In the genomic region with DNA sequence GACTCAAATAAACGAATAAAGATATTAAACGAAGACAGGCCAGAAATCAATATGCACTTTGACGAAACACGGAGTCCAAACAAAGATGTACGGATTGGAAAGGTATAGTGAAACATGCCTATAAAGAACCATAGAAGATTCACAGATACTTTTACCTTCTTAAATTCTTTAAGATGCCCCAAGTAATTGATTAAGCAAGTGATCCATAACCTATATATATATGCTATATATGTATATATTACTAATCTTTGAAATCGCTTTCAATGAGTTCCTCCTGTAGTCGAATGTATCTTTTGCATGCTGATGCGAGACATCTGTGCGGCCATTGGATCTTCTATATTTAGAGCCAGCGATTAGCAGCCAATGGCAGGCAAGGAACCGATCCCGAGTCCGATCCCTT, we compare ENCODE assay signal across 1 fruit fly cellular context.
TF ChIP-seq lines count a peak whose summit lies in the region.

A gene (plus strand): TSS at position 43 of the 400 bp plus-strand sequence.

TF ChIP-seq in whole organism, embryonic, 481 proteins besides CTCF, POLR2A, EP300 and RAD21 (continued from another document and continues in another):
- TF ChIP-seq bigmax (GFP tag; optimal IDR thresholded peaks at IDR 0.05; lab: Kevin White, UChicago) (no peak), CG13424 (tag; optimal IDR thresholded peaks at IDR 0.05; lab: Kevin White, UChicago) (peak; percentile 75), Deaf1 (tag; optimal IDR thresholded peaks at IDR 0.05; lab: Kevin White, UChicago) (peak; percentile 56), otp (GFP tag; IDR thresholded peaks at IDR 0.05; lab: Robert Waterston, UW) (peak; percentile 65), caup (GFP tag; optimal IDR thresholded peaks at IDR 0.05; lab: Kevin White, UChicago; ENCODE audit: severe bottlenecking) (no peak), pita (GFP tag; optimal IDR thresholded peaks at IDR 0.05; lab: Kevin White, UChicago) (no peak), CG2120 (GFP tag; optimal IDR thresholded peaks at IDR 0.05; lab: Kevin White, UChicago) (no peak), D19A (tag; optimal IDR thresholded peaks at IDR 0.05; lab: Kevin White, UChicago) (peak; percentile 77), CG12236 (GFP tag; optimal IDR thresholded peaks at IDR 0.05; lab: Kevin White, UChicago) (no peak), CG4328 (GFP tag; optimal IDR thresholded peaks at IDR 0.05; lab: Kevin White, UChicago) (no peak), CG34422 (GFP tag; IDR thresholded peaks at IDR 0.05; lab: Robert Waterston, UW) (peak; percentile 32; the same call in 2 of the 3 replicates), CG10267 (tag; optimal IDR thresholded peaks at IDR 0.05; lab: Kevin White, UChicago) (peak; percentile 71), MBD-R2 (GFP tag; IDR thresholded peaks at IDR 0.05; lab: Robert Waterston, UW) (peak; percentile 18; the same call in 1 of the 2 replicates), Dek (tag; optimal IDR thresholded peaks at IDR 0.05; lab: Kevin White, UChicago) (peak; percentile 14), Xbp1 (GFP tag; optimal IDR thresholded peaks at IDR 0.05; lab: Kevin White, UChicago) (peak; percentile 58), CG17359 (tag; optimal IDR thresholded peaks at IDR 0.05; lab: Kevin White, UChicago) (peak; percentile 71), stc (GFP tag; IDR thresholded peaks at IDR 0.05; lab: Robert Waterston, UW) (peak; percentile 29; the same call in 1 of the 2 replicates), CG6254 (GFP tag; optimal IDR thresholded peaks at IDR 0.05; lab: Kevin White, UChicago) (peak; percentile 49), ac (GFP tag; optimal IDR thresholded peaks at IDR 0.05; lab: Kevin White, UChicago) (peak; percentile 54), ttk (GFP tag; IDR thresholded peaks at IDR 0.05; lab: Robert Waterston, UW) (peak; percentile 50; the same call in 1 of the 2 replicates), CG5953 (GFP tag; IDR thresholded peaks at IDR 0.05; lab: Robert Waterston, UW) (no peak), CG10462 (GFP tag; optimal IDR thresholded peaks at IDR 0.05; lab: Kevin White, UChicago) (peak; percentile 33), aop (GFP tag; IDR thresholded peaks at IDR 0.05; lab: Robert Waterston, UW) (no peak), Sox100B (GFP tag; optimal IDR thresholded peaks at IDR 0.05; lab: Kevin White, UChicago) (peak; percentile 31), Elba2 (GFP tag; optimal IDR thresholded peaks at IDR 0.05; lab: Kevin White, UChicago) (peak; percentile 3), lmd (GFP tag; IDR thresholded peaks at IDR 0.05; lab: Robert Waterston, UW) (peak; percentile 48), Chrac-16 (GFP tag; optimal IDR thresholded peaks at IDR 0.05; lab: Kevin White, UChicago) (peak; percentile 42), B-H1 (GFP tag; IDR thresholded peaks at IDR 0.05; lab: Robert Waterston, UW) (no peak), CG7839 (tag; optimal IDR thresholded peaks at IDR 0.05; lab: Kevin White, UChicago) (peak; percentile 73), pzg (GFP tag; optimal IDR thresholded peaks at IDR 0.05; lab: Kevin White, UChicago) (no peak), twi (tag; optimal IDR thresholded peaks at IDR 0.05; lab: Kevin White, UChicago) (peak; percentile 76), Atf6 (GFP tag; IDR thresholded peaks at IDR 0.05; lab: Robert Waterston, UW) (peak; percentile 29; the same call in 1 of the 2 replicates), CG17328 (GFP tag; IDR thresholded peaks at IDR 0.05; lab: Robert Waterston, UW) (peak; percentile 69), h (optimal IDR thresholded peaks at IDR 0.05; lab: Kevin White, UChicago) (no peak), Sry-β (GFP tag; optimal IDR thresholded peaks at IDR 0.05; lab: Kevin White, UChicago) (no peak), CG4360 (GFP tag; IDR thresholded peaks at IDR 0.05; lab: Robert Waterston, UW) (no peak), CG11504 (tag; optimal IDR thresholded peaks at IDR 0.05; lab: Kevin White, UChicago) (peak; percentile 68), CG15601 (tag; optimal IDR thresholded peaks at IDR 0.05; lab: Kevin White, UChicago) (peak; percentile 59), Aef1 (GFP tag; IDR thresholded peaks at IDR 0.05; lab: Robert Waterston, UW) (no peak), jumu (GFP tag; optimal IDR thresholded peaks at IDR 0.05; lab: Kevin White, UChicago) (no peak), ash1 (GFP tag; optimal IDR thresholded peaks at IDR 0.05; lab: Kevin White, UChicago) (no peak), CG7556 (GFP tag; optimal IDR thresholded peaks at IDR 0.05; lab: Kevin White, UChicago) (peak; percentile 36), zfh2 (GFP tag; optimal IDR thresholded peaks at IDR 0.05; lab: Kevin White, UChicago) (no peak), dati (GFP tag; IDR thresholded peaks at IDR 0.05; lab: Robert Waterston, UW) (0 out of 2 replicates have a peak, but pooled peaks have one; percentile 33), CG2129 (GFP tag; IDR thresholded peaks at IDR 0.05; lab: Robert Waterston, UW; ENCODE audit: partially characterized antibody) (no peak), exex (tag; optimal IDR thresholded peaks at IDR 0.05; lab: Kevin White, UChicago) (no peak), CG32767 (GFP tag; IDR thresholded peaks at IDR 0.05; lab: Robert Waterston, UW) (0 out of 2 replicates have a peak, but pooled peaks have one; percentile 23), trem (tag; optimal IDR thresholded peaks at IDR 0.05; lab: Kevin White, UChicago) (peak; percentile 65), CG33213 (GFP tag; optimal IDR thresholded peaks at IDR 0.05; lab: Kevin White, UChicago) (no peak), Neu2 (GFP tag; optimal IDR thresholded peaks at IDR 0.05; lab: Kevin White, UChicago; ENCODE audit: borderline replicate concordance) (no peak), CG6813 (GFP tag; optimal IDR thresholded peaks at IDR 0.05; lab: Kevin White, UChicago) (peak; percentile 49), wdn (GFP tag; IDR thresholded peaks at IDR 0.05; lab: Robert Waterston, UW) (no peak), unpg (GFP tag; optimal IDR thresholded peaks at IDR 0.05; lab: Kevin White, UChicago) (peak; percentile 74), zfh1 (GFP tag; IDR thresholded peaks at IDR 0.05; lab: Robert Waterston, UW) (peak; percentile 87), dysf (GFP tag; IDR thresholded peaks at IDR 0.05; lab: Robert Waterston, UW) (peak; percentile 64), CG18011 (GFP tag; optimal IDR thresholded peaks at IDR 0.05; lab: Kevin White, UChicago) (no peak), onecut (GFP tag; IDR thresholded peaks at IDR 0.05; lab: Robert Waterston, UW) (0 out of 2 replicates have a peak, but pooled peaks have one; percentile 17), CG14441 (GFP tag; IDR thresholded peaks at IDR 0.05; lab: Robert Waterston, UW) (no peak), CG4282 (GFP tag; optimal IDR thresholded peaks at IDR 0.05; lab: Kevin White, UChicago) (no peak), hbn (GFP tag; IDR thresholded peaks at IDR 0.05; lab: Robert Waterston, UW; ENCODE audit: partially characterized antibody) (no peak), CG2712 (tag; optimal IDR thresholded peaks at IDR 0.05; lab: Kevin White, UChicago) (peak; percentile 86), gcm (GFP tag; optimal IDR thresholded peaks at IDR 0.05; lab: Kevin White, UChicago) (peak; percentile 59), CG1792 (GFP tag; optimal IDR thresholded peaks at IDR 0.05; lab: Kevin White, UChicago) (no peak), maf-S (GFP tag; optimal IDR thresholded peaks at IDR 0.05; lab: Kevin White, UChicago) (no peak), CG9727 (GFP tag; optimal IDR thresholded peaks at IDR 0.05; lab: Kevin White, UChicago) (peak; percentile 55), CG4820 (GFP tag; optimal IDR thresholded peaks at IDR 0.05; lab: Kevin White, UChicago) (peak; percentile 59), Adf1 (GFP tag; IDR thresholded peaks at IDR 0.05; lab: Robert Waterston, UW) (no peak), zen (tag; optimal IDR thresholded peaks at IDR 0.05; lab: Kevin White, UChicago) (peak; percentile 75), CG13123 (GFP tag; optimal IDR thresholded peaks at IDR 0.05; lab: Kevin White, UChicago) (no peak), CG11560 (tag; IDR thresholded peaks at IDR 0.05; lab: Robert Waterston, UW) (no peak), ftz-f1 (GFP tag; optimal IDR thresholded peaks at IDR 0.05; lab: Kevin White, UChicago) (no peak), CG8924 (tag; optimal IDR thresholded peaks at IDR 0.05; lab: Kevin White, UChicago) (peak; percentile 80), dpn (GFP tag; optimal IDR thresholded peaks at IDR 0.05; lab: Kevin White, UChicago) (peak in 1 of 2 experiments; percentile 55), lov (optimal IDR thresholded peaks at IDR 0.05; lab: Kevin White, UChicago) (no peak), lov (GFP tag; IDR thresholded peaks at IDR 0.05; lab: Robert Waterston, UW) (peak; percentile 66; the same call in 1 of the 3 replicates), esg (GFP tag; conservative IDR thresholded peaks at IDR 0.05; lab: Robert Waterston, UW) (peak; percentile 45), CG31224 (GFP tag; IDR thresholded peaks at IDR 0.05; lab: Robert Waterston, UW) (no peak), gce (GFP tag; IDR thresholded peaks at IDR 0.05; lab: Robert Waterston, UW) (0 out of 3 replicates have a peak, but pooled peaks have one; percentile 26), CG32532 (GFP tag; IDR thresholded peaks at IDR 0.05; lab: Robert Waterston, UW) (no peak), E2f1 (GFP tag; IDR thresholded peaks at IDR 0.05; lab: Robert Waterston, UW) (peak; percentile 61), CG17612 (GFP tag; IDR thresholded peaks at IDR 0.05; lab: Robert Waterston, UW) (no peak; the same call in 1 of the 2 replicates), CG11696 (GFP tag; IDR thresholded peaks at IDR 0.05; lab: Robert Waterston, UW) (0 out of 2 replicates have a peak, but pooled peaks have one; percentile 28), psq (GFP tag; optimal IDR thresholded peaks at IDR 0.05; lab: Kevin White, UChicago) (no peak), nmo (GFP tag; optimal IDR thresholded peaks at IDR 0.05; lab: Kevin White, UChicago) (peak; percentile 79), CG16779 (GFP tag; IDR thresholded peaks at IDR 0.05; lab: Robert Waterston, UW) (no peak), corto (GFP tag; optimal IDR thresholded peaks at IDR 0.05; lab: Kevin White, UChicago) (no peak), CG3407 (GFP tag; optimal IDR thresholded peaks at IDR 0.05; lab: Kevin White, UChicago) (peak; percentile 54), CG1602 (GFP tag; optimal IDR thresholded peaks at IDR 0.05; lab: Kevin White, UChicago) (peak; percentile 47), NK7.1 (GFP tag; optimal IDR thresholded peaks at IDR 0.05; lab: Kevin White, UChicago) (no peak), crol (GFP tag; IDR thresholded peaks at IDR 0.05; lab: Robert Waterston, UW) (no peak), TFAM (GFP tag; optimal IDR thresholded peaks at IDR 0.05; lab: Kevin White, UChicago) (no peak), CG3065 (GFP tag; optimal IDR thresholded peaks at IDR 0.05; lab: Kevin White, UChicago) (no peak), Dbx (GFP tag; IDR thresholded peaks at IDR 0.05; lab: Robert Waterston, UW) (no peak), unc-4 (GFP tag; IDR thresholded peaks at IDR 0.05; lab: Robert Waterston, UW; ENCODE audit: partially characterized antibody) (no peak), lbe (GFP tag; optimal IDR thresholded peaks at IDR 0.05; lab: Kevin White, UChicago) (no peak), klu (GFP tag; IDR thresholded peaks at IDR 0.05; lab: Robert Waterston, UW) (no peak), Atf3 (GFP tag; optimal IDR thresholded peaks at IDR 0.05; lab: Kevin White, UChicago) (no peak), Dip2 (GFP tag; IDR thresholded peaks at IDR 0.05; lab: Robert Waterston, UW) (no peak), Gsc (GFP tag; IDR thresholded peaks at IDR 0.05; lab: Robert Waterston, UW) (no peak), pho (GFP tag; optimal IDR thresholded peaks at IDR 0.05; lab: Kevin White, UChicago) (no peak), Bgb (GFP tag; IDR thresholded peaks at IDR 0.05; lab: Robert Waterston, UW; ENCODE audit: partially characterized antibody) (no peak), salm (tag; optimal IDR thresholded peaks at IDR 0.05; lab: Kevin White, UChicago) (no peak), bowl (GFP tag; IDR thresholded peaks at IDR 0.05; lab: Robert Waterston, UW) (no peak), sr (GFP tag; IDR thresholded peaks at IDR 0.05; lab: Robert Waterston, UW) (no peak), Dref (GFP tag; IDR thresholded peaks at IDR 0.05; lab: Robert Waterston, UW) (no peak), CG1024 (GFP tag; IDR thresholded peaks at IDR 0.05; lab: Robert Waterston, UW) (peak; percentile 54), CG10543 (GFP tag; optimal IDR thresholded peaks at IDR 0.05; lab: Kevin White, UChicago) (no peak), Fer2 (tag; optimal IDR thresholded peaks at IDR 0.05; lab: Kevin White, UChicago) (no peak), lab (GFP tag; optimal IDR thresholded peaks at IDR 0.05; lab: Kevin White, UChicago) (no peak), Myb (GFP tag; optimal IDR thresholded peaks at IDR 0.05; lab: Kevin White, UChicago) (no peak), Nf-YA (GFP tag; IDR thresholded peaks at IDR 0.05; lab: Robert Waterston, UW) (peak; percentile 41), CG6654 (GFP tag; optimal IDR thresholded peaks at IDR 0.05; lab: Kevin White, UChicago) (no peak), HHEX (GFP tag; optimal IDR thresholded peaks at IDR 0.05; lab: Kevin White, UChicago) (peak; percentile 13), CG6175 (GFP tag; IDR thresholded peaks at IDR 0.05; lab: Robert Waterston, UW) (no peak), CG15073 (GFP tag; optimal IDR thresholded peaks at IDR 0.05; lab: Kevin White, UChicago) (no peak), Ssrp (tag; optimal IDR thresholded peaks at IDR 0.05; lab: Kevin White, UChicago) (peak; percentile 70), chm (GFP tag; IDR thresholded peaks at IDR 0.05; lab: Robert Waterston, UW) (peak; percentile 49; the same call in 1 of the 2 replicates), Spps (tag; optimal IDR thresholded peaks at IDR 0.05; lab: Kevin White, UChicago) (peak; percentile 61), CG8765 (GFP tag; IDR thresholded peaks at IDR 0.05; lab: Robert Waterston, UW) (peak; percentile 66; the same call in 1 of the 2 replicates), CG12219 (GFP tag; optimal IDR thresholded peaks at IDR 0.05; lab: Kevin White, UChicago) (peak; percentile 55), Antp (GFP tag; optimal IDR thresholded peaks at IDR 0.05; lab: Kevin White, UChicago) (no peak), Bdp1 (GFP tag; optimal IDR thresholded peaks at IDR 0.05; lab: Kevin White, UChicago) (no peak), Hey (tag; optimal IDR thresholded peaks at IDR 0.05; lab: Kevin White, UChicago) (no peak), chif (GFP tag; optimal IDR thresholded peaks at IDR 0.05; lab: Kevin White, UChicago) (peak in 1 of 2 experiments; percentile 23), HmgD (GFP tag; optimal IDR thresholded peaks at IDR 0.05; lab: Kevin White, UChicago) (no peak), cwo (GFP tag; optimal IDR thresholded peaks at IDR 0.05; lab: Kevin White, UChicago) (no peak), hth (optimal IDR thresholded peaks at IDR 0.05; lab: Kevin White, UChicago) (no peak), CG42726 (GFP tag; IDR thresholded peaks at IDR 0.05; lab: Robert Waterston, UW; ENCODE audit: partially characterized antibody) (no peak)
